Worm (Caenorhabditis elegans) whole organism, mixed stage, embryonic: Measurements from ENCODE around the gene B0252.5.

Experiments
- ces-1 ChIP-seq: fragments of 150-350 bp; optimal IDR thresholded peaks from 2 replicates; lab custom pipeline; 2014; ENCODE audit warnings: missing biosample characterization, missing genetic modification reagents, missing genetic modification characterization
- lsy-2 ChIP-seq: fragments of 150-350 bp; optimal IDR thresholded peaks from 2 replicates; lab custom pipeline; 2014; ENCODE audit warnings: missing biosample characterization, missing genetic modification characterization
- nhr-237 ChIP-seq: fragments of 150-350 bp; optimal IDR thresholded peaks from 2 replicates; lab custom pipeline; 2014; ENCODE audit warnings: missing biosample characterization, missing genetic modification characterization
- nhr-28 ChIP-seq: fragments of 150-350 bp; optimal IDR thresholded peaks from 2 replicates; lab custom pipeline; 2014; ENCODE audit warnings: missing biosample characterization, missing genetic modification characterization
- unc-62 ChIP-seq: fragments of 150-350 bp; optimal IDR thresholded peaks from 2 replicates; lab custom pipeline; 2014; ENCODE audit warnings: missing biosample characterization, missing genetic modification reagents, missing genetic modification characterization
- ztf-11 ChIP-seq: fragments of 150-350 bp; optimal IDR thresholded peaks from 2 replicates; lab custom pipeline; 2014; ENCODE audit warnings: missing biosample characterization, missing genetic modification characterization

- TF ChIP-seq lsy-2 (no peak), nhr-28 (no peak), nhr-237 (tag; lab: Kevin White, UChicago) (no peak), ces-1 (GFP tag; lab: Kevin White, UChicago) (no peak), unc-62 (GFP tag; lab: Kevin White, UChicago) (no peak), ztf-11 (no peak)
Observed at ce11 chrII:6917710-6918109, 968 bp downstream of the B0252.5 start, which contains the start of gene B0252.11.
